Fruit fly (Drosophila melanogaster) whole organism, prepupa: ENCODE data around the gene ApepP.

Experiments used
- CG10631 ChIP-seq: fragments of 200-800 bp; sonication (Bioruptor generic); optimal IDR thresholded peaks from 2 replicates; lab custom pipeline; 2016; ENCODE audit warnings: missing biosample characterization, missing genetic modification characterization
- CG10669 ChIP-seq: fragments of 200-800 bp; sonication (Bioruptor generic); optimal IDR thresholded peaks from 3 replicates; lab custom pipeline; 2018; ENCODE audit warnings: missing biosample characterization, mild to moderate bottlenecking, missing genetic modification characterization, moderate library complexity
- CG11294 ChIP-seq: fragments of 200-800 bp; sonication (Bioruptor generic); IDR thresholded peaks from 2 replicates; pipeline ENCODE4 v1.3.6; 2022; ENCODE audit warnings: missing biosample characterization, missing genetic modification characterization
- CG15336 ChIP-seq: fragments of 200-800 bp; sonication (Bioruptor generic); IDR thresholded peaks from 2 replicates; pipeline ENCODE4 v1.3.6; 2022; ENCODE audit warnings: missing biosample characterization, missing genetic modification characterization
- CG1621 ChIP-seq: fragments of 200-800 bp; sonication (Bioruptor generic); optimal IDR thresholded peaks from 3 replicates; lab custom pipeline; 2018; ENCODE audit warnings: missing biosample characterization, mild to moderate bottlenecking, missing genetic modification characterization
- CG16779 ChIP-seq: fragments of 200-800 bp; sonication (Bioruptor generic); optimal IDR thresholded peaks from 3 replicates; lab custom pipeline; 2017; ENCODE audit warnings: missing biosample characterization, mild to moderate bottlenecking, missing genetic modification characterization
- CG3032 ChIP-seq: fragments of 200-800 bp; optimal IDR thresholded peaks from 2 replicates; lab custom pipeline; 2019; ENCODE audit warnings: missing biosample characterization, mild to moderate bottlenecking, missing genetic modification characterization, moderate library complexity
- CG31627 ChIP-seq: fragments of 200-800 bp; sonication (Bioruptor generic); optimal IDR thresholded peaks from 3 replicates; lab custom pipeline; 2016; ENCODE audit warnings: missing biosample characterization, missing genetic modification characterization
- CG32006 ChIP-seq: fragments of 200-800 bp; sonication (Bioruptor generic); optimal IDR thresholded peaks from 3 replicates; lab custom pipeline; 2017; ENCODE audit warnings: missing biosample characterization, mild to moderate bottlenecking, missing genetic modification characterization
- CG3919 ChIP-seq: fragments of 200-800 bp; sonication (Bioruptor generic); optimal IDR thresholded peaks from 3 replicates; lab custom pipeline; 2016; ENCODE audit warnings: missing biosample characterization, missing genetic modification characterization
- CG4318 ChIP-seq: fragments of 200-800 bp; sonication (Bioruptor generic); optimal IDR thresholded peaks from 3 replicates; lab custom pipeline; 2017; ENCODE audit warnings: missing biosample characterization, mild to moderate bottlenecking, missing genetic modification characterization
- CG6163 ChIP-seq: fragments of 200-800 bp; sonication (Bioruptor generic); IDR thresholded peaks from 3 replicates; pipeline ENCODE4 v1.3.6; 2022; ENCODE audit warnings: missing biosample characterization, missing genetic modification characterization
- CG6276 ChIP-seq: fragments of 200-800 bp; sonication (Bioruptor generic); optimal IDR thresholded peaks from 2 replicates; lab custom pipeline; 2017; ENCODE audit warnings: missing biosample characterization, mild to moderate bottlenecking, missing genetic modification characterization
- CG6792 ChIP-seq: fragments of 200-800 bp; sonication (Bioruptor generic); optimal IDR thresholded peaks from 3 replicates; lab custom pipeline; 2016; ENCODE audit warnings: missing biosample characterization, missing genetic modification characterization
- CG8119 ChIP-seq: fragments of 200-800 bp; sonication (Bioruptor generic); IDR thresholded peaks from 3 replicates; pipeline ENCODE4 v1.3.6; 2022; ENCODE audit warnings: missing biosample characterization, missing genetic modification characterization
- CG9139 ChIP-seq: fragments of 200-800 bp; sonication (Bioruptor generic); optimal IDR thresholded peaks from 3 replicates; lab custom pipeline; 2017; ENCODE audit warnings: missing biosample characterization, mild to moderate bottlenecking, missing genetic modification characterization
- Eip78C ChIP-seq: fragments of 200-800 bp; sonication (Bioruptor generic); peaks from one replicate; lab custom pipeline; 2016; ENCODE audit warnings: missing biosample characterization, missing genetic modification characterization
- Eip93F ChIP-seq: fragments of 200-800 bp; sonication (Bioruptor generic); optimal IDR thresholded peaks from 2 replicates; lab custom pipeline; 2016; ENCODE audit warnings: missing biosample characterization, mild to moderate bottlenecking, missing genetic modification characterization
- Hr38 ChIP-seq: sonication (Bioruptor generic); optimal IDR thresholded peaks from 2 replicates; lab custom pipeline; 2016; ENCODE audit warnings: missing biosample characterization, missing genetic modification characterization
- Hr39 ChIP-seq: fragments of 200-800 bp; sonication (Bioruptor generic); optimal IDR thresholded peaks from 2 replicates; lab custom pipeline; 2016; ENCODE audit warnings: missing biosample characterization, missing genetic modification characterization
- Met ChIP-seq: fragments of 200-800 bp; sonication (Bioruptor generic); optimal IDR thresholded peaks from 3 replicates; lab custom pipeline; 2016; ENCODE audit warnings: missing biosample characterization, missing genetic modification characterization
- Smox ChIP-seq: fragments of 200-800 bp; sonication (Bioruptor generic); optimal IDR thresholded peaks from 3 replicates; lab custom pipeline; 2016; ENCODE audit warnings: missing biosample characterization, missing genetic modification characterization
- Sox14 ChIP-seq: fragments of 200-800 bp; sonication (Bioruptor generic); optimal IDR thresholded peaks from 3 replicates; lab custom pipeline; 2016; ENCODE audit warnings: missing biosample characterization, missing genetic modification characterization
- Sox15 ChIP-seq: fragments of 200-800 bp; sonication (Bioruptor generic); optimal IDR thresholded peaks from 3 replicates; lab custom pipeline; 2016; ENCODE audit warnings: missing biosample characterization, missing genetic modification characterization
- achi ChIP-seq: fragments of 200-800 bp; sonication (Bioruptor generic); optimal IDR thresholded peaks from 3 replicates; lab custom pipeline; 2016; ENCODE audit warnings: missing biosample characterization, missing genetic modification characterization
- dsx ChIP-seq: fragments of 200-800 bp; optimal IDR thresholded peaks from 3 replicates; lab custom pipeline; 2019; ENCODE audit warnings: missing biosample characterization, mild to moderate bottlenecking, missing genetic modification characterization, moderate library complexity; ENCODE audit not compliant: poor library complexity, severe bottlenecking
- eg ChIP-seq: fragments of 200-800 bp; sonication (Bioruptor generic); IDR thresholded peaks from 3 replicates; pipeline ENCODE4 v1.3.6; 2022; ENCODE audit warnings: missing biosample characterization, missing genetic modification characterization
- esn ChIP-seq: fragments of 200-800 bp; sonication (Bioruptor generic); optimal IDR thresholded peaks from 2 replicates; lab custom pipeline; 2016; ENCODE audit warnings: missing biosample characterization, mild to moderate bottlenecking, missing genetic modification characterization, moderate library complexity
- net ChIP-seq: fragments of 200-800 bp; sonication (Bioruptor generic); optimal IDR thresholded peaks from 3 replicates; lab custom pipeline; 2016; ENCODE audit warnings: missing biosample characterization, missing genetic modification characterization
- salr ChIP-seq, 2 experiments: fragments of 200-800 bp; sonication (Bioruptor generic); optimal IDR thresholded peaks; 3 replicates each; lab custom pipeline; 2016 to 2018; ENCODE audit warnings: missing biosample characterization in 2 of 2, missing genetic modification characterization in 2 of 2, mild to moderate bottlenecking in 1 of 2
- spab ChIP-seq: fragments of 200-800 bp; sonication (Bioruptor generic); optimal IDR thresholded peaks from 2 replicates; lab custom pipeline; 2017; ENCODE audit warnings: missing biosample characterization, mild to moderate bottlenecking, missing genetic modification characterization, missing genetic modification reagents
- ss ChIP-seq, 2 experiments: fragments of 200-800 bp; sonication (Bioruptor generic); optimal IDR thresholded peaks; 2 replicates in 1 of 2; 3 replicates in 1 of 2; lab custom pipeline; 2017 to 2018; ENCODE audit warnings: mild to moderate bottlenecking in 2 of 2, missing biosample characterization in 2 of 2, missing genetic modification characterization in 2 of 2, moderate library complexity in 1 of 2
- svp ChIP-seq: fragments of 200-800 bp; sonication (Bioruptor generic); peaks from one replicate; lab custom pipeline; 2016; ENCODE audit warnings: missing biosample characterization, missing genetic modification characterization
- vri ChIP-seq: fragments of 200-800 bp; sonication (Bioruptor generic); optimal IDR thresholded peaks from 3 replicates; lab custom pipeline; 2016; ENCODE audit warnings: missing biosample characterization, mild to moderate bottlenecking, missing genetic modification characterization

ApepP gene

DNA sequence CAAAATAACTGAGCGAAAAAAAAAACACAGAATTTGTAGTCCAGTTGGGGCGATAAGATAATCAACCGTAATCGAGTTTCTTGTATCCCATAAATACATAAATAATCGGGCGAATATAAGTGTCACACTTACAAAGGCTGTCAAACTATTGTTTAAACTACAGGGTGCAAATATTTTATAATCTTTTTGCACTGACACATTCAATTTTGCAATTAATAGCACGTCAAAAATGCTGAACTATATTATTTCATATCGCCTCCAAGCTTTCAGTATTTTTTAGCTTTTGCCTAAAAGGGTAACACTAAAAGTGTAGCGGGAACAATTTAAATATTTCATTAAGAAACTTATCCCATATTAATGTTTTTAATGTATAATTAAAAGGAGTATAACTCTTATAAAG is at the start of gene ApepP:
TSS of gene ApepP (minus strand) at position 242 of the 400 bp plus-strand sequence.
- TF ChIP-seq svp (GFP tag; lab: Kevin White, UChicago) (peak; percentile 58), CG9139 (GFP tag; lab: Kevin White, UChicago) (no peak)

DNA sequence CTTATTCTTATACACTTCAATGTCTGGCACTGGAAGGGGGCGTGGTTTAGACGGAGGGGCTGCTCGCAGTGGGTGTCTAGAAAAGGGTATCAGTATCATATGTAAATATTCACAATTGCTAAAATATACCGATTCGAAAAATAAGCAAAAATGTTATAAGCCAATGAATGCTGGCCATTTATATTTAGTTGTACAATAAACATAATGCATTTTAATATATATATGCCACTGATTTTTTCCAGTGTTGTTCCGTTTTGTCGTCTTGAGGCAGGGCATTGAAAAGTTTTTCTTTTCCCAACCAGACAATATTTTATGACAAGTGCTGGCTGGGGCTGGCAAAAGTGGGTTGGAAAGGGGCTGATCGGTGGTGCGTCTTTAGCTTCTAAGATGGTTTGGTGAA is 11.6 kb upstream of the ApepP start:
- TF ChIP-seq CG6163 (GFP tag; lab: Robert Waterston, UW) (no peak), Hr39 (GFP tag; lab: Kevin White, UChicago) (no peak), Sox15 (GFP tag; lab: Kevin White, UChicago) (no peak), CG4318 (GFP tag; lab: Kevin White, UChicago) (no peak), spab (GFP tag; lab: Kevin White, UChicago) (no peak), CG3032 (tag; lab: Kevin White, UChicago) (no peak)
- TF ChIP-seq, all 60 proteins: peak for 0

DNA sequence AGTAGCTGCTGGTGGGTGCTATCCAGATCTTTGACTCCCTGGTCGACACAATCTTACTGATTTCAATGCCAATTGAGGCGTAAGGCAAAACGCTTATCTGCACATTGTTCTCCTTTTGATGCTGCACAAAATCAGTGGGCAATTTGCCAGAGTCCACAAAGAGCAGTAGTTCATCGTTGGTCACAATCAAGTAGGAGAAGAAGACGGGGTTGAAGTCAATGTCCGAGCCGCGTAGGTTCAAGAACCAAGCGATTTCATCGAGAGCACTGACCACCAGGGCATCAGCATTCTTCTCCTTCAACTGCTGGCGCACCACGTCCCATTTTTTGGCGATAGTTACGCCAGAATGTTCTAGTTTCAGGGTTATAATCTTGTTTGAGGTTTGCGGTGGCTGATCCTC is 928 bp downstream of the ApepP start:
- peak; percentile 94 for TF ChIP-seq svp (GFP tag; lab: Kevin White, UChicago)
- no peak for TF ChIP-seq CG6163 (GFP tag; lab: Robert Waterston, UW)
- no peak for TF ChIP-seq CG8119
- TF ChIP-seq, all 60 proteins: peak for 1

DNA sequence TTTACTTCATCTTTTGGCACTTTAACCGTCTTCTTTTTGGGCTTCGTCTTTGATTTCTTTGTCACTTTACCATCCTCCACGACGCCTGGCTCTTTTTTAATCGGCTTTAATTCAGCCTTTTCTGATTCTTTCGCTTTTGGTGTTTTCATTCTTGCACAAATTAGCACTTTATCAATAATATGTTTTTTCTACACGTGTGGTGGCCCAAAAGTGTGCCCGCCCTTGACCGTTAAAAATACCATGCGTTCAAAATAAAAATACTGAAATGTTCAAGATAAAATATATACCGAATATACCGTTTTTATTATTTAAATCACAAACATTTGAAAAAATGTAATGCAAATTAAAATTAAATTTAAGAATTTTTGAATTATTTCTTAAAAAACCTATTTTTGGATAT is 8.2 kb downstream of the ApepP start, which contains the start of gene CG12288:
TSS of gene CG12288 (minus strand) at position 216 of the 400 bp plus-strand sequence.
- TF ChIP-seq CG3919 (GFP tag; lab: Kevin White, UChicago) (no peak), Met (GFP tag; lab: Kevin White, UChicago) (no peak), Hr38 (no peak), CG10669 (GFP tag; lab: Kevin White, UChicago) (no peak), CG6276 (GFP tag; lab: Kevin White, UChicago) (no peak), CG11294 (no peak), CG16779 (tag; lab: Kevin White, UChicago) (no peak), ss (GFP tag; optimal IDR thresholded peaks at IDR 0.05; lab: Kevin White, UChicago) (no peak), net (GFP tag; lab: Kevin White, UChicago) (no peak), CG15336 (GFP tag; lab: Robert Waterston, UW) (no peak), vri (no peak), Sox14 (no peak), CG6792 (GFP tag; lab: Kevin White, UChicago) (no peak), CG1621 (tag; lab: Kevin White, UChicago) (no peak), Eip93F (GFP tag; lab: Kevin White, UChicago) (no peak), svp (GFP tag; lab: Kevin White, UChicago) (no peak), CG31627 (GFP tag; lab: Kevin White, UChicago) (no peak), esn (GFP tag; lab: Kevin White, UChicago) (no peak), CG8119 (no peak), CG9139 (GFP tag; lab: Kevin White, UChicago) (no peak)

- TF ChIP-seq CG6792 (GFP tag; lab: Kevin White, UChicago): no peak
- no peak for TF ChIP-seq dsx (GFP tag; lab: Kevin White, UChicago)
- TF ChIP-seq Eip78C (GFP tag; lab: Kevin White, UChicago): no peak
- TF ChIP-seq CG3032 (tag; lab: Kevin White, UChicago): no peak
- no peak for TF ChIP-seq CG32006 (GFP tag; lab: Kevin White, UChicago)
- no peak for TF ChIP-seq eg
- TF ChIP-seq CG10669 (GFP tag; lab: Kevin White, UChicago): no peak
- TF ChIP-seq salr (GFP tag; optimal IDR thresholded peaks at IDR 0.05; lab: Kevin White, UChicago): no peak
- TF ChIP-seq achi: no peak
- TF ChIP-seq Smox (GFP tag; lab: Kevin White, UChicago): no peak
- no peak for TF ChIP-seq Hr39 (GFP tag; lab: Kevin White, UChicago)
- TF ChIP-seq Hr38: no peak
- TF ChIP-seq CG10631 (GFP tag; lab: Kevin White, UChicago): no peak
- no peak for TF ChIP-seq svp (GFP tag; lab: Kevin White, UChicago)
Measured at dm6 chr2L:16900373-16900772, 9.8 kb downstream of the ApepP start, which contains the start of gene CG31805. Gene CG31805, minus strand, starts transcription at chr2L:16900473.
